Worm (Caenorhabditis elegans) whole organism, young adult: ENCODE results near the gene B0302.5.

Source experiments
- B0035.1 ChIP-seq: sonication (generic microtip); optimal IDR thresholded peaks from 2 replicates; lab custom pipeline; 2016; ENCODE audit warnings: missing genetic modification characterization, mild to moderate bottlenecking, missing compliant biosample characterization, missing genotype, missing genetic modification reagents
- T26A5.8 ChIP-seq: sonication (generic microtip); optimal IDR thresholded peaks from 2 replicates; lab custom pipeline; 2016; ENCODE audit warnings: missing genetic modification characterization, missing compliant biosample characterization
- Y53G8AR.9 ChIP-seq: fragments of 200-800 bp; sonication (Bioruptor generic); conservative IDR thresholded peaks from 2 replicates; pipeline ENCODE4 v1.3.6; 2022; ENCODE audit warnings: missing genetic modification reagents, missing genetic modification characterization, missing compliant biosample characterization
- ZK185.1 ChIP-seq: sonication (generic microtip); optimal IDR thresholded peaks from 2 replicates; lab custom pipeline; 2016; ENCODE audit warnings: mild to moderate bottlenecking, missing genetic modification characterization, missing compliant biosample characterization; ENCODE audit not compliant: poor library complexity, severe bottlenecking
- aptf-3 ChIP-seq: fragments of 200-800 bp; sonication (Bioruptor generic); IDR thresholded peaks from 2 replicates; pipeline ENCODE4 v1.3.6; 2022; ENCODE audit warnings: missing genetic modification characterization, missing compliant biosample characterization
- ccch-3 ChIP-seq: fragments of 200-800 bp; sonication (Bioruptor generic); optimal IDR thresholded peaks from 2 replicates; lab custom pipeline; 2018; ENCODE audit warnings: mild to moderate bottlenecking, missing genetic modification characterization, missing compliant biosample characterization
- cebp-1 ChIP-seq, 2 experiments: fragments of 200-800 bp in 1 of 2; sonication (Bioruptor generic) in 1 of 2; sonication (generic microtip) in 1 of 2; IDR thresholded peaks in 1 of 2; optimal IDR thresholded peaks in 1 of 2; 2 replicates each; pipeline versions ENCODE4 v1.3.6 to Lab custom; 2017 to 2022; ENCODE audit warnings: missing compliant biosample characterization in 2 of 2, missing genetic modification characterization in 2 of 2, mild to moderate bottlenecking in 1 of 2, missing genetic modification reagents in 1 of 2, moderate library complexity in 1 of 2
- ceh-40 ChIP-seq: fragments of 200-800 bp; sonication (Bioruptor generic); IDR thresholded peaks from 2 replicates; pipeline ENCODE4 v1.3.6; 2022; ENCODE audit warnings: missing genetic modification characterization, missing compliant biosample characterization
- egl-18 ChIP-seq: fragments of 200-800 bp; sonication (Bioruptor generic); IDR thresholded peaks from 2 replicates; pipeline ENCODE4 v1.3.6; 2022; ENCODE audit warnings: missing genetic modification reagents, missing genetic modification characterization, missing compliant biosample characterization
- egl-44 ChIP-seq: fragments of 200-800 bp; sonication (Bioruptor generic); IDR thresholded peaks from 2 replicates; pipeline ENCODE4 v1.3.6; 2022; ENCODE audit warnings: missing genetic modification reagents, missing genetic modification characterization, missing compliant biosample characterization
- ekl-4 ChIP-seq: fragments of 200-800 bp; sonication (Bioruptor generic); IDR thresholded peaks from 2 replicates; pipeline ENCODE4 v1.3.6; 2022; ENCODE audit warnings: missing genetic modification reagents, missing genetic modification characterization, missing compliant biosample characterization
- lin-35 ChIP-seq, 3 experiments: fragments of 150-350 bp in 2 of 3; sonication (generic microtip) in 1 of 3; optimal IDR thresholded peaks; 2 replicates each; lab custom pipeline; 2014 to 2018; ENCODE audit warnings: missing biosample characterization in 3 of 3, missing genetic modification characterization in 3 of 3, missing genetic modification reagents in 3 of 3
- lin-40 ChIP-seq: sonication (generic microtip); optimal IDR thresholded peaks from 2 replicates; lab custom pipeline; 2016; ENCODE audit warnings: missing genetic modification characterization, mild to moderate bottlenecking, missing compliant biosample characterization, missing genotype, missing genetic modification reagents
- madf-10 ChIP-seq: sonication (generic microtip); optimal IDR thresholded peaks from 2 replicates; lab custom pipeline; 2016; ENCODE audit warnings: mild to moderate bottlenecking, missing genetic modification characterization, missing compliant biosample characterization
- mcd-1 ChIP-seq: fragments of 200-800 bp; sonication (Bioruptor generic); IDR thresholded peaks from 2 replicates; pipeline ENCODE4 v1.3.6; 2022; ENCODE audit warnings: missing genetic modification reagents, missing genetic modification characterization, missing compliant biosample characterization
- nfya-2 ChIP-seq: fragments of 200-800 bp; sonication (Bioruptor generic); IDR thresholded peaks from 2 replicates; pipeline ENCODE4 v1.3.6; 2022; ENCODE audit warnings: missing genetic modification reagents, missing genetic modification characterization, missing compliant biosample characterization
- nhr-27 ChIP-seq: fragments of 200-800 bp; sonication (Bioruptor generic); optimal IDR thresholded peaks from 2 replicates; lab custom pipeline; 2018; ENCODE audit warnings: mild to moderate bottlenecking, missing genetic modification characterization, moderate library complexity, missing compliant biosample characterization
- nhr-80 ChIP-seq: sonication (generic microtip); optimal IDR thresholded peaks from 2 replicates; lab custom pipeline; 2016; ENCODE audit warnings: missing genetic modification characterization, missing compliant biosample characterization
- sdz-38 ChIP-seq: sonication (generic microtip); optimal IDR thresholded peaks from 2 replicates; lab custom pipeline; 2016; ENCODE audit warnings: missing genotype, missing genetic modification characterization, missing compliant biosample characterization
- snpc-1.3 ChIP-seq: sonication (generic microtip); optimal IDR thresholded peaks from 2 replicates; lab custom pipeline; 2017; ENCODE audit warnings: missing genetic modification characterization, mild to moderate bottlenecking, missing compliant biosample characterization, antibody characterized with exemption, moderate library complexity, missing genotype, missing genetic modification reagents; ENCODE audit not compliant: insufficient read depth
- zfh-2 ChIP-seq: fragments of 200-800 bp; sonication (Bioruptor generic); conservative IDR thresholded peaks from 2 replicates; pipeline ENCODE4 v1.3.6; 2022; ENCODE audit warnings: missing genetic modification reagents, missing genetic modification characterization, missing compliant biosample characterization

Gene B0302.5

ce11 chrX:17151160-17151711, 43.7 kb downstream of the B0302.5 start, which contains the start of gene mdt-1.2 (continued):
- TF ChIP-seq lin-35 (GFP tag; optimal IDR thresholded peaks at IDR 0.05; lab: Kevin White, UChicago) (peak in 1 of 3 experiments; percentile 54), aptf-3 (no peak), nfya-2 (GFP tag; lab: Robert Waterston, UW) (no peak), egl-44 (GFP tag; lab: Robert Waterston, UW) (no peak), B0035.1 (no peak), snpc-1.3 (no peak), Y53G8AR.9 (no peak), egl-18 (GFP tag; lab: Robert Waterston, UW) (no peak), lin-40 (tag; lab: Kevin White, UChicago) (peak; percentile 74), madf-10 (no peak)

- TF ChIP-seq nhr-27 (tag; lab: Kevin White, UChicago) (no peak), zfh-2 (GFP tag; lab: Robert Waterston, UW) (no peak), ZK185.1 (tag; lab: Kevin White, UChicago) (no peak), egl-44 (GFP tag; lab: Robert Waterston, UW) (no peak), sdz-38 (tag; lab: Kevin White, UChicago) (no peak), ceh-40 (GFP tag; lab: Robert Waterston, UW) (no peak), mcd-1 (GFP tag; lab: Robert Waterston, UW) (no peak), nhr-80 (tag; lab: Kevin White, UChicago) (no peak), ekl-4 (no peak)
Measured at ce11 chrX:17149877-17150490, 45.0 kb downstream of the B0302.5 start, which contains the start of gene T23C6.4. Gene T23C6.4 (minus strand): TSS chrX:17149927.

ce11 chrX:17146545-17146944, 48.4 kb downstream of the B0302.5 start:
- TF ChIP-seq nhr-80 (tag; lab: Kevin White, UChicago) (peak; percentile 50), cebp-1 (GFP tag; IDR thresholded peaks at IDR 0.05; lab: Robert Waterston, UW) (no peak), cebp-1 (tag; optimal IDR thresholded peaks at IDR 0.05; lab: Kevin White, UChicago) (peak; percentile 44), ccch-3 (GFP tag; lab: Kevin White, UChicago) (no peak), T26A5.8 (tag; lab: Kevin White, UChicago) (no peak)
